Worm (Caenorhabditis elegans) whole organism, L4/young adult: ENCODE results near the gene tag-65.

Source experiments
- W03F9.2 ChIP-seq: fragments of 150-350 bp; optimal IDR thresholded peaks from 2 replicates; lab custom pipeline; 2014; ENCODE audit warnings: missing biosample characterization, missing genetic modification characterization
- dao-5 ChIP-seq: sonication (generic microtip); optimal IDR thresholded peaks from 2 replicates; lab custom pipeline; 2016; ENCODE audit warnings: missing genotype, missing genetic modification characterization, moderate library complexity, missing compliant biosample characterization
- him-1 ChIP-seq: sonication (generic microtip); optimal IDR thresholded peaks from 2 replicates; lab custom pipeline; 2016; ENCODE audit warnings: missing genotype, missing genetic modification reagents, missing genetic modification characterization, missing compliant biosample characterization

The tag-65 gene

DNA sequence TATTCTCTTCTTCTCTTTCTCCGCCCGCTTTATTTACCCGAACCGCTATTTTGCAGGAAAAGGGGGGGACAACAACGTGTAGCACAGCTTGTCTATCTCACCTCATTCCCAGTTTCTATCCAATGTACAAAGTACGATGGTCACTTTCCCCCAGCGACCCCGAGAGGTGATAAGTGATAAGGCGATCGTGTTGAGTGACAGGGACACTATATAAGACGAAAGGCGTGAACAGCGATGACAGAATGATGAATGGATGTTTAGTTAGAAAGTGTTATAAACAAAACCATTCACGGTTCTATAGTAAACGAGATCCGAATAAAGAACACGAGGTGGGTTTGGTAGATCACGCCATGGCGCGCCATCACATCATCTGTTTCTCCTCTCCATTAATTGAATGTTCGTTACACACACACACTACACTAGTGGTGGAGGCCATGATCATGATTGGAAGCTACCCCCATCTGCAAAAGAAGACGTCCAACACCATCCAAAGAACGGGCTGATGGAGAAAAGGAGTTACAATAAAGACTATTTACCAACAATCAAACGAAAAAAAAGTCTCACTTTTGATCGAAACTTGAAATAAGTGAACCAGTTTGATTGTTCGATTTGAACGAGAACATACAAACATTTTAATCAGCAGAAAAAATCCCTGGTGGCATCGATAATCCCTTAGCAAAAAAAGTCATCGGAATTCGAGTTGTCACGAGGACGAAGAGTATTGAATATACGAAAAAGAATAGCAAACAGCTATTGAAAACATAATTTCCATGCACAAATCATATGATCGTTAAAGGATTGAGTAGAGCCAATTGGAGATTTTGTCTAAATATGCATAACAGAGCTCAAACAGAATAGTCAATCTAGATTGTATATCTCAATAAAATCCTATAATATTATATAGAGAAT, 21.8 kb downstream of the tag-65 start:
- no peak for TF ChIP-seq dao-5 (tag; lab: Kevin White, UChicago)
- TF ChIP-seq W03F9.2 (tag; lab: Kevin White, UChicago), result no peak
- TF ChIP-seq him-1 (tag; lab: Kevin White, UChicago), result no peak

DNA sequence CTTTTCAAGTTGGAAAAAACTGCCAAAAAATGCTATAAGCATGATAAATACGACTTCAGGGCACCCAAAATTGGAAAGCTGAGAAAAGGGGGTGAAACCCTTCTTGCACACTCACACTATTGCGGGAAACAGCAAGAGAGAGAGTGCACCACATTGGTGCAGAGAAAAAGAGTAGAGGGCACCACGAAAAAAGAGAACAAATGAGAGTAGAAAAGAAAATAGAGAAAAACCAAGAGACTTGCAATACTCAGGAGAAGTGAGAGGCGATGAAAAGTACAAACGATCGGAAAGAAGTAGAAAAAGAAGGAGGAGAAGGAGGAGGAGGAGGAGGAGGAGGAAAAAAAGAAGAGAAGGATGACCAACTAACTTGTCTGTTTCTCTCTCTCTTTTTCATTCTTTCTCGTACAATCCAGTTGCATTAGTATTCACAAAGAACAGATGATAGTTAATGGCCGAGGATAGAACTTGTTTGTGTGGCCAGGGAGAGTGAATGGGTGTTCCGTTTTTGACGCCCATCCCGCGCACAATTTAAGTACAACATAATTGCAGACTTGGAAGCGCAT, 23.1 kb downstream of the tag-65 start:
- TF ChIP-seq him-1 (tag; lab: Kevin White, UChicago) (peak; percentile 48), dao-5 (tag; lab: Kevin White, UChicago) (no peak)

DNA sequence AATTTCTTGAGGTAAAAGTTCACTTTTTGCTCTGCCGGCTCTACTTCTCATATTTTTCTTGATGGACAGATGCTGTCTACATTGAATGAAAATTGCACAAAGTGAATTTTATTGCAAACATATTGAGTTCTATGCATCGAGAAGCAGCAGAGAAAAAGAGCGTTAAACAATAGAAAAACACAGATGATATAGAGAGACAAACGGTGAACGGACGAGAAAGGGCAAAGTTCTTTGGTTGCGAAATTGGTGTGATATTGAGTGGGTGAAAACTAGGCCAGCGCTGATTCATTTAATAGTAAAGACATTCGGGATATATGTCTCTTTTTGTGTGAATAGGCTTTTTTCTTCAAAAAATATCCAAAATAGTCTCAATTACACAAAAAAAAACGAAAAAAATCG, 24.0 kb downstream of the tag-65 start:
- TF ChIP-seq dao-5 (tag; lab: Kevin White, UChicago) (no peak), him-1 (tag; lab: Kevin White, UChicago) (no peak), W03F9.2 (tag; lab: Kevin White, UChicago) (no peak)

DNA sequence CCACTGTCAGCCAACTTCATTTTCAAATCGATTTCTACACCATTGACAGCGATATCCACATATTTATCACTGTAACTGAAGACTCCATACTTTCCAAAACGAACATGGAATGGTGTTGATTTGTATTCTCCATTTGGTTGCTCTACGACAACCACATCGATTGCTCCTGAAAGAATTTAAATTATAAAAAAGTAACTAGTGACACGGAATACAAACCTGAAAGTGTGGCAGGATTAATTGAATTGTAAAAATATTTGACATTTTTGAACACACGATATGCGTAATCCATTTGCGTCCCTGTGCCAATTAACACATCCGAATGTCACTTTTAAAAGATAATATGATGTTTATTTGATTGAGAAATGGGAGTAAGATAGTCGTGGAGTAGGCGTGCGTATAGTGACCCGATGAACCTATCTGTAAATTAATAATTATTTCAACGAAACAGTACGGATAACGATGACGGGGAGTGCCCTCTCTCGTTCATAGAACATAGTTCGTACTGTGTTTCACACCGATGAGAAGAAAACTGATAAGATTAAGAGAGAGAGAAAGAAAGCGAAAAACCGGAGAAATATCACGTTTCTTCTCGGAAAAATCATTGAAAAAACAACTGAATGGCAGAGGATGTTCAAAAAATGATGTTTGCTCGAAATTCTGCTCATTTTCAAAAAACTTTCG, 24.5 kb downstream of the tag-65 start, which contains the start of gene lpin-1:
lpin-1 (minus strand) TSS at position 417 of the 681 bp plus-strand sequence.
- TF ChIP-seq him-1 (tag; lab: Kevin White, UChicago) (no peak), dao-5 (tag; lab: Kevin White, UChicago) (no peak), W03F9.2 (tag; lab: Kevin White, UChicago) (no peak)

DNA sequence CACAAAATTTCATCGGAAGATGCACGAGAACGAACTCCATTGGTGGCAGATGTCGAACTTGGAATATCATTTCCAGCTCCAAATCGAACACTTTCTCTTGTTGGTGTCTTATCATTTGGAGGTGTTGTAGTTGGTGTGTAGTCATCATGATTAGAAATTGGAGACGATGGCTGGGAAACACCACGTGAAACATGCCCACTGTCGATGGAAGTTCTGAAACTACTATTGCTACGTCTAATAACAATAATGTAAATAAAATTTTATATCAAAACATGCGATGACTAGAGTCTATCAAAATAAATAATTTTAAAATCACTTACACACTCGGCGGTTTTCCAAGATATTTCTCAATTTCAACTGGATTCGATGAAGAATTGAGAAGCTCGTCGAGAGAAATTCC, 26.1 kb downstream of the tag-65 start:
- TF ChIP-seq him-1 (tag; lab: Kevin White, UChicago) (no peak), dao-5 (tag; lab: Kevin White, UChicago) (no peak), W03F9.2 (tag; lab: Kevin White, UChicago) (no peak)

DNA sequence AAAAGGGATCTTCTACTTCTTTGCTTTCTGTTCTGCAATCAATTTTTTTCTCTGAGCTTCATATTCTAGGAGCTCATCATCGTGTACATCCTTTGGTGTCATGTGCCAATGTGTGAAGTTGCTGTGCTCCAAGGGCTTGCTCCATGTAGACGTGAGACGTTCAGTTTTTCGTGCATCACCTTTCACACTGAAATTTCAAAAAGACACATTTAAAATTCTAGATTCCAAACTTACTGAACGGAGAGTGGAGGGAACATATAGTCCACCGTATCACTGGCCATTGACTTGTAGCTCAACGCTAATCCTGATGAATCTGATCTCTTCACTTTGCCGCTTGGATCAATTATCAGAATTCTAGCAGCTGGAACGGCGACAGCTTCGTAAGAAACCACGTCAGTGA, 27.6 kb downstream of the tag-65 start:
- no peak for TF ChIP-seq W03F9.2 (tag; lab: Kevin White, UChicago)

DNA sequence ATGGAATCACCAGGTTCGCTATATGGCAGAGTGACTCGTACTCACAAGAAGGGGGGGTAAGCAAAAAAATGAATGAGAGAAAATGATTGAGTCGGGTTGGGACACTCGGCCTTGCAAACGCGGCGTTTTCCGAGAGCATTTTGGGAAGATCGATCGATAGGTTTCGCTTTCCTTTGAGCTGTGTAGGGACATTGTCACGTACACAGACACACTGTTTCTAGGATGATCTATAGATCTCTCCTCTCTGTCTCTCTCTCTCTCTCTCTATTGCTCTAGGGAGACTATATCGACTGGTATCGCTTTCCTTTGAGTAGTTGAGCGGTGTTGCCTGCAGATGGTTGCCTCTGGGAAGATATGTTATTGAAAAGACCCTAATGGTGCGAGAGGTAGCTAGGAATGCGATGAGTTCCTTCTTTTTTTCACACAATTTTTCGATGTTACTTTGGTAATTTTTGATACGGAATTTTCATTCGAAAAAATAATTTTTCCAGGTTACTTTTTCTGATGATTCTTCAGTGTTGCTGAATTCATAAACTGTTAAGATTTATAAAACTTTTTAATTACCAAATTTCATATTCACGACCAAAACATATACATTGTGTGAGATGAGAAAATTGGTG, 28.5 kb downstream of the tag-65 start, which contains the start of gene H37A05.4:
H37A05.4 (minus strand) TSS at position 51 of the 620 bp plus-strand sequence.
- no peak for TF ChIP-seq him-1 (tag; lab: Kevin White, UChicago)
- peak; percentile 7 for TF ChIP-seq dao-5 (tag; lab: Kevin White, UChicago)

DNA sequence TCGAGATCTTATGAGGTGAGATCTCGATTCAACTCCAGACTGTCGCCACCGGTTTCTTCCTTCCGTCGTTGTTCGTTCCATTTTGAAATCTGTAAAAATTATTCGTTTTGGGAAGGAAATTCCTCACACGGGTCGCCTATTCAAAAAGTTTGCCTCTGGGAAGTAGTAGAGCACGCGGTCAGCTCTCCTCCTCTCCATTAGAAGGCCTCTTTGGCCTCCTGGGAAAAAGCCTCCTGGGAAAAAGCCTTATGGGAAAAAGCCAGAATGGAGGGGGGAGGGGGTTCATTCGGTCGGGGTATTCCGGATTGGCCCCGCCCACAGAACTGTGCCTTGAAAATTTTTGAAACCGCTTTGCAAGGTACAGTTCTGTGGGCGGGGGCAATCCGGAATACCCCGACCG, 30.8 kb downstream of the tag-65 start:
- TF ChIP-seq W03F9.2 (tag; lab: Kevin White, UChicago) (no peak), him-1 (tag; lab: Kevin White, UChicago) (no peak), dao-5 (tag; lab: Kevin White, UChicago) (no peak)

DNA sequence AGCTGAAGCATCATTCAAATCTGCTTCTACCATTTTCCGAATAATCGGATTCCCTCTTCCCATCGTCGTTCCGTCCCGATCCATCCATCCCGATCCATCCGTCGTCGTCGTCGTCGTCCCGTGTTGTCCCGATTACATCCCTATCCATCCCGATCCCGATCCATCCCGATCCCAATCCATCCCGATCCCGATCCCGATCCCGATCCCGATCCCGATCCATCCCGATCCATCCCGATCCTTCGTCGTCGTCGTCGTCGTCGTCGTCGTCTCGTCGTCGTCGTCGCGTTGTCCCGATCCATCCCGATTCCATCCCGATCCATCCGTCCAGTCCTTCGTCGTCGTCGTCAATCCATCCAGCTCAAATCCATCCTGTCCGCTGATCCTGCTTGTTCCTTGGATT, 31.2 kb downstream of the tag-65 start:
- no peak for TF ChIP-seq dao-5 (tag; lab: Kevin White, UChicago)
- no peak for TF ChIP-seq W03F9.2 (tag; lab: Kevin White, UChicago)
- no peak for TF ChIP-seq him-1 (tag; lab: Kevin White, UChicago)

DNA sequence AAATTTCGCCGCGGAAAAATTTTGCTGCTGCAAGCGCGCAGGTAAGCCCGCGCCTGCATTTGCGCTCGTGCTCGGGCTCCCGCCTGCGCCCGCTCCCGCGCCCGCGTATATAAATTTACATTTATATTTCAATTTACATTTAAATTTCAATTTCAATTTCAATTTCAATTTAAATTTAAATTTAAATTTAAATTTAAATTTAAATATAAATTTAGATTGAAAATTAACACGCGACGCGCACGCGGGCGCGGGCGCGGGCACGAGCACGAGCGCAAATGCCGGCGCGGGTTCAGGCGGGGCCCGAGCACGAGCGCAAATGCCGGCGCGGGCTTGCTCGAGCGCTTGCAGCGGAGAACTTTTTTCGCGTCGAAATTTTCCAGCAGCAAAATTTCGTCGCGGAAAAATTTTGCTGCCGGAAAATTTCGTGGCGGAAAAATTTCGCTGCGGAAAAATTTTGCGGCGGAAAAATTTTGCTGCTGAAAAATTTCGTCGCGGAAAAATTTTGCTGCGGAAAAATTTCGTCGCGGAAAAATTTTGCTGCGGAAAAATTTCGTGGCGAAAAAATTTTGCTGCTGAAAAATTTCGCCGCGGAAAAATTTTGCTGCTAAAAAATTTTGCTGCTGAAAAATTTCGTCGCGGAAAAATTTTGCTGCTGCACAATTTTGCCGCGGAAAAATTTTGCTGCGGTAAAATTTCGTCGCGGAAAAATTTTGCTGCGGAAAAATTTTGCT, 32.4 kb downstream of the tag-65 start:
- TF ChIP-seq him-1 (tag; lab: Kevin White, UChicago) (no peak), W03F9.2 (tag; lab: Kevin White, UChicago) (no peak), dao-5 (tag; lab: Kevin White, UChicago) (no peak)

DNA sequence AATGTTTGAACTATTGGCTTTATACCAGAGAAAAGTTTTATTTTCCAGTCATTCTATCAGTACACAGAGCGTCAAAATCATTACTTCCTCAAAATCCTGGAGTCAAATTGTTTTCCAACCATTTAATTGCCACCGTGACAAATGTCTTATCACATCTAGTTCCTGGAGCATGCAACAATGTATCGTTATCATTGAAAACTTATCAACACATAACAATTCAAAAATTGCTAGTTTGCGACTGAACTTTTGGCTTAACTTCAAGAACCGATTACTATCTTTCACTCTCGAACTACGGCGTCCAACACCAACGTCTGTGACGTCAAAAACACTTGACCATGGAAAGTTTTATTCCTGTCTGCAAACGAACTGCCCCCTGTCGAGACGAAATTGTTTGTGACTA, 40.3 kb downstream of the tag-65 start:
- TF ChIP-seq W03F9.2 (tag; lab: Kevin White, UChicago) (no peak), him-1 (tag; lab: Kevin White, UChicago) (no peak), dao-5 (tag; lab: Kevin White, UChicago) (no peak)

DNA sequence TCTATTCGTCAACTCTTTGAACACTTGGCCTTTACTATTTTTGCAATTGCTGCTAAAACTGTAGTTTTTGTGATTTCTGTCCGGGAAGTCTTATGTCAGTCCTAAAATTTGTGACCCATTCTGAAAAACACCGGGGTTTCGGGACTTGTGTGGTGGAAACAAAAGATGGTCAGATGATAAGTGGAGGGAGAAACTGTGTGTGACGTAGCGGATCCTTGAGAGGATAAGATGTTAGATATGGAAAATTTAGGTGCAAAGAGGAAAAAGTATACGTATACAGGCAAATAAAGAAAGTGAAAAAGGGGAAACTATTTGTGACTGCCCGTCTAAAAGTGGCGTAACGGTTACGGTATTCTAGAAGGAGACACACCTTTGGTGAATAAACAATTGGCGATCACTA, 42.0 kb downstream of the tag-65 start:
- TF ChIP-seq W03F9.2 (tag; lab: Kevin White, UChicago) (no peak), him-1 (tag; lab: Kevin White, UChicago) (no peak), dao-5 (tag; lab: Kevin White, UChicago) (no peak)
